Fruit fly (Drosophila melanogaster) Kc167 (cell line): ENCODE measurements around the gene ND-B14.5A.

Experiments used
- Sin3A ChIP-seq: fragments of >200 bp; optimal IDR thresholded peaks from 2 replicates; lab custom pipeline; 2018; ENCODE audit warnings: missing external identifiers
- insv ChIP-seq: fragments of >200 bp; optimal IDR thresholded peaks from 3 replicates; lab custom pipeline; 2018; ENCODE audit warnings: missing external identifiers

DNA sequence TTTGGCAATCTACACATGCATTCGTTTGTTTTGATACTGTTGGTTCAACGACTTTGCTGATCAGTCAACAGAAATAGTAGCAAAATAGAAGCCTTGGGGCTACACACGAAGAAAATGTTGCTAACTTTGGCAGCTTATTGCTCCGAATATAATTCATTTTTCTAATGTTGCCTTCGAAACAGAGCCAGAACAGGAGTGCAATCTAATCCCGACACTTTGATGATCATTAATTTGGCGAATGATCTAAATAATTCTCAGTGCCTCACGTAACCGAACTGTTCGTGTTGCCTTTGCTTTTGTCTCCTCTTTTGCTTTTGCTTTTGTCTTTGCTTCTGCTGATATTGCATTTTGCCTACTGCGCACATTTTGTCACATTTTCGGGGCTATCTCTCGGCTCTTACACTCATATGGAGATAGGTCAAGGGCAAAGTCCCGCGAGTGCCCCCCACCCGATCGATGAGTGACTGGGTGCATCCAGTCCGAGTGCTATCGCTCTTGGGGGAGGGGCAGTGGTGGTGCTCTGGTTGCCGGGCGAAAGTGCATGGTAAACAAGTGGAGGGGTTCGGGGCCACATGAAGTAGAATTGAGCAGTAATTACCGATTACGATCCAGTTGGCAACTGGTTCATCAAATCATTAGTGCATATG lies 23.9 kb downstream of the ND-B14.5A start:
- TF ChIP-seq Sin3A (lab: Kevin White, UChicago) (no peak), insv (lab: Kevin White, UChicago) (no peak)
